Worm (Caenorhabditis elegans): ENCODE results near the gene fmi-1.

The fmi-1 gene

DNA sequence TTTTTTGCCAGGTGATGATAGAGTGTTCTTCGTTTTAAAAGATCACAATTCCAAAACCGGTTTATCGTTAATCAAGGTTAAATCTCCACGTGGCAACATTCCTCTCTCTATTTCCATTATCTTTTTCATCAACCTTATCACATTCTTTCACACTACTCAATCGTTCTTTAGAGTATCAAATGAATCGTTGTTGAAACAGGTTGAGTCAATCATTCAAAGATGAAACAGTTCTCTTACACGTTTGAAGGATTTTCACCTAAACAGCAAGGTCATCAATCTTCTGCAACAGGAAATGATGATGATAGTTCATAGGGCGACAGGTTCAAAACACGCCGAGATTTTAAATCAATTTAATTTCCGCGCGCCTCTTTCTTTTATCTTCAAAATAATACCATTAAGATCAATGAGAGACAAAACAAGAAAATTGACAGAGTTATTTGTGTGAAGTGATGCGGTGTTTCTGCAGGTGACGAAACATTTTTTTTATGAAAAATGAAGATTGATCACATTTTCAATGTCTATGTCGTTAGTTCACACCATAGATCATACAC is 62.4 kb downstream of the fmi-1 start:
- TF ChIP-seq spr-1 (tag; optimal IDR thresholded peaks at IDR 0.05) = no peak
- peak; percentile 78 for TF ChIP-seq nhr-25 (tag; optimal IDR thresholded peaks at IDR 0.05; ENCODE audit: borderline replicate concordance, insufficient read depth)
- peak; percentile 31 for TF ChIP-seq nhr-10 (tag; optimal IDR thresholded peaks at IDR 0.05)
- no peak for TF ChIP-seq Y75B8A.6 (GFP tag; IDR thresholded peaks at IDR 0.05)
- TF ChIP-seq nhr-76 (tag; optimal IDR thresholded peaks at IDR 0.05) = peak; percentile 60
- no peak for TF ChIP-seq skn-1 (tag; optimal IDR thresholded peaks at IDR 0.05)
- no peak for TF ChIP-seq ceh-44 (GFP tag; IDR thresholded peaks at IDR 0.05)
- no peak for TF ChIP-seq mes-2 (tag; optimal IDR thresholded peaks at IDR 0.05; ENCODE audit: poor library complexity, severe bottlenecking)
- peak; percentile 75 for TF ChIP-seq hlh-30 (tag; optimal IDR thresholded peaks at IDR 0.05; ENCODE audit: insufficient read depth)
- peak; percentile 90 for TF ChIP-seq hlh-11 (tag; optimal IDR thresholded peaks at IDR 0.05)
- peak; percentile 23 for TF ChIP-seq pqm-1 (tag; optimal IDR thresholded peaks at IDR 0.05)
- peak; percentile 47 to 51 for TF ChIP-seq lsy-2 (tag; optimal IDR thresholded peaks at IDR 0.05)
- no peak for TF ChIP-seq unc-39 (tag; optimal IDR thresholded peaks at IDR 0.05)
- TF ChIP-seq F37D6.2 (tag; optimal IDR thresholded peaks at IDR 0.05) = no peak
- TF ChIP-seq aha-1 (tag) = peak; percentile 91
- TF ChIP-seq madf-5 (GFP tag; IDR thresholded peaks at IDR 0.05) = no peak
- TF ChIP-seq dmd-6 (GFP tag; IDR thresholded peaks at IDR 0.05) = peak; percentile 86
- peak; percentile 78 to 94 for TF ChIP-seq mdl-1 (tag; optimal IDR thresholded peaks at IDR 0.05)
- peak; percentile 91 for TF ChIP-seq mxl-3 (GFP tag; optimal IDR thresholded peaks at IDR 0.05)
- no peak for TF ChIP-seq spr-3 (GFP tag; optimal IDR thresholded peaks at IDR 0.05)
- peak; percentile 55 for TF ChIP-seq nhr-77 (tag; optimal IDR thresholded peaks at IDR 0.05)
- TF ChIP-seq D1046.2 (GFP tag; IDR thresholded peaks at IDR 0.05) = no peak
- TF ChIP-seq hif-1 (tag; optimal IDR thresholded peaks at IDR 0.05) = peak in 1 of 2 experiments; percentile 7
- TF ChIP-seq ceh-62 (tag; optimal IDR thresholded peaks at IDR 0.05) = no peak
- TF ChIP-seq unc-62 (GFP tag; optimal IDR thresholded peaks at IDR 0.05 in 1 of 2) = peak in 1 of 2 experiments; percentile 99
- no peak for TF ChIP-seq unc-62 (tag; optimal IDR thresholded peaks at IDR 0.05)
- no peak for TF ChIP-seq vab-7 (GFP tag; IDR thresholded peaks at IDR 0.05)
- TF ChIP-seq gei-8 (GFP tag; optimal IDR thresholded peaks at IDR 0.05) = peak; percentile 79
- peak; percentile 57 for TF ChIP-seq nhr-6 (tag; optimal IDR thresholded peaks at IDR 0.05)
- TF ChIP-seq F10B5.3 (tag; optimal IDR thresholded peaks at IDR 0.05) = no peak
- no peak for TF ChIP-seq ceh-28 (tag; optimal IDR thresholded peaks at IDR 0.05)
- TF ChIP-seq tra-1 (GFP tag; IDR thresholded peaks at IDR 0.05) = peak; percentile 74
- no peak for TF ChIP-seq dmd-9 (GFP tag; IDR thresholded peaks at IDR 0.05)
- TF ChIP-seq T26A8.4 (GFP tag; IDR thresholded peaks at IDR 0.05) = no peak
- peak; percentile 81 for TF ChIP-seq nhr-28 (tag; optimal IDR thresholded peaks at IDR 0.05)
- TF ChIP-seq lin-13 (GFP tag; optimal IDR thresholded peaks at IDR 0.05) = peak; percentile 16
- TF ChIP-seq nhr-102 (tag; optimal IDR thresholded peaks at IDR 0.05) = peak; percentile 36
- TF ChIP-seq zip-2 (tag; optimal IDR thresholded peaks at IDR 0.05) = no peak
- no peak for TF ChIP-seq daf-12 (tag; optimal IDR thresholded peaks at IDR 0.05)
- TF ChIP-seq lin-38 (GFP tag; IDR thresholded peaks at IDR 0.05) = no peak
- peak; percentile 47; the same call in 1 of the 2 replicates for TF ChIP-seq lin-1 (GFP tag; IDR thresholded peaks at IDR 0.05)
- no peak for TF ChIP-seq set-16 (GFP tag; IDR thresholded peaks at IDR 0.05)
- TF ChIP-seq daf-16 (GFP tag; optimal IDR thresholded peaks at IDR 0.05) = no peak
- peak; percentile 53 for TF ChIP-seq daf-16 (tag; optimal IDR thresholded peaks at IDR 0.05)
- TF ChIP-seq egl-27 (tag; optimal IDR thresholded peaks at IDR 0.05) = no peak
- TF ChIP-seq dpl-1 (GFP tag; optimal IDR thresholded peaks at IDR 0.05) = peak; percentile 27
- no peak for TF ChIP-seq zip-11 (GFP tag; IDR thresholded peaks at IDR 0.05)
- peak; percentile 20 for TF ChIP-seq T20F7.1 (GFP tag; optimal IDR thresholded peaks at IDR 0.05)
- peak; percentile 94 for TF ChIP-seq dve-1 (tag; optimal IDR thresholded peaks at IDR 0.05; ENCODE audit: insufficient read depth)
- peak; percentile 86 for TF ChIP-seq cey-2 (tag; optimal IDR thresholded peaks at IDR 0.05; ENCODE audit: borderline replicate concordance, insufficient read depth)
- TF ChIP-seq mep-1 (tag; optimal IDR thresholded peaks at IDR 0.05) = peak; percentile 71
